Fruit fly (Drosophila melanogaster) whole organism, embryonic: ENCODE measurements around the gene CG31549.

Experiments
- Adf1 ChIP-seq: fragments of 200-800 bp; sonication (Bioruptor generic); IDR thresholded peaks from 2 replicates; pipeline ENCODE4 v1.3.6; 2022; ENCODE audit warnings: missing biosample characterization, missing genetic modification characterization
- CG10274 ChIP-seq: fragments of 200-800 bp; sonication (Bioruptor generic); optimal IDR thresholded peaks from 3 replicates; lab custom pipeline; 2017; ENCODE audit warnings: missing biosample characterization, mild to moderate bottlenecking, missing genetic modification characterization
- CG11560 ChIP-seq: fragments of 200-800 bp; sonication (Bioruptor generic); IDR thresholded peaks from 3 replicates; pipeline ENCODE4 v1.3.6; 2022; ENCODE audit warnings: missing biosample characterization, missing genetic modification characterization
- CG13296 ChIP-seq: fragments of 200-800 bp; sonication (Bioruptor generic); optimal IDR thresholded peaks from 3 replicates; lab custom pipeline; 2018; ENCODE audit warnings: missing biosample characterization, mild to moderate bottlenecking, missing genetic modification characterization
- CG15479 ChIP-seq: fragments of 200-800 bp; sonication (Bioruptor generic); optimal IDR thresholded peaks from 3 replicates; lab custom pipeline; 2019; ENCODE audit warnings: missing biosample characterization, mild to moderate bottlenecking, missing genetic modification characterization, moderate library complexity
- CG16813 ChIP-seq: fragments of 200-800 bp; sonication (Bioruptor generic); IDR thresholded peaks from 3 replicates; pipeline ENCODE4 v1.3.6; 2022; ENCODE audit warnings: missing biosample characterization, missing genetic modification characterization; ENCODE audit not compliant: partially characterized antibody
- CG18011 ChIP-seq: fragments of 200-800 bp; sonication (Bioruptor generic); optimal IDR thresholded peaks from 2 replicates; lab custom pipeline; 2017; ENCODE audit warnings: missing biosample characterization, missing genetic modification characterization, mild to moderate bottlenecking, moderate library complexity, missing genotype
- CG2116 ChIP-seq: fragments of 200-800 bp; sonication (Bioruptor generic); optimal IDR thresholded peaks from 3 replicates; lab custom pipeline; 2018; ENCODE audit warnings: missing biosample characterization, mild to moderate bottlenecking, missing genetic modification characterization
- CG6689 ChIP-seq: fragments of 200-800 bp; sonication (Bioruptor generic); IDR thresholded peaks from 2 replicates; pipeline ENCODE4 v1.3.6; 2022; ENCODE audit warnings: missing biosample characterization, missing genetic modification characterization
- CG6765 ChIP-seq: fragments of 200-800 bp; sonication (Bioruptor generic); optimal IDR thresholded peaks from 3 replicates; lab custom pipeline; 2017; ENCODE audit warnings: missing biosample characterization, mild to moderate bottlenecking, missing genetic modification characterization
- CG8478 ChIP-seq: fragments of >200 bp; optimal IDR thresholded peaks from 2 replicates; lab custom pipeline; 2018
- CG9932 ChIP-seq: fragments of 200-800 bp; sonication (Bioruptor generic); IDR thresholded peaks from 2 replicates; pipeline ENCODE4 v1.3.6; 2022; ENCODE audit warnings: missing biosample characterization, missing genetic modification characterization
- Dfd ChIP-seq, 2 experiments: fragments of >200 bp; optimal IDR thresholded peaks; 2 replicates each; lab custom pipeline; 2017; ENCODE audit warnings: missing biosample characterization in 2 of 2, missing genetic modification characterization in 2 of 2
- E2f1 ChIP-seq: fragments of 200-800 bp; sonication (Bioruptor generic); IDR thresholded peaks from 2 replicates; pipeline ENCODE4 v1.3.6; 2022; ENCODE audit warnings: missing biosample characterization, missing genetic modification characterization
- ERR ChIP-seq: fragments of 200-800 bp; sonication (Bioruptor generic); optimal IDR thresholded peaks from 2 replicates; lab custom pipeline; 2016; ENCODE audit warnings: missing biosample characterization, missing genetic modification characterization
- Eip74EF ChIP-seq, 2 experiments: fragments of 200-800 bp in 1 of 2; fragments of >200 bp in 1 of 2; sonication (Bioruptor generic) in 1 of 2; optimal IDR thresholded peaks; 2 replicates each; lab custom pipeline; 2017 to 2019; ENCODE audit warnings: missing biosample characterization in 2 of 2, missing genetic modification characterization in 2 of 2, mild to moderate bottlenecking in 1 of 2, moderate library complexity in 1 of 2
- Ets65A ChIP-seq: fragments of 200-800 bp; sonication (Bioruptor generic); peaks from one replicate; lab custom pipeline; 2016; ENCODE audit warnings: missing biosample characterization, missing genetic modification characterization
- Gug ChIP-seq: fragments of 200-800 bp; sonication (Bioruptor generic); IDR thresholded peaks from 4 replicates; pipeline ENCODE4 v1.3.6; 2022; ENCODE audit warnings: missing biosample characterization, missing genetic modification characterization
- HLHmδ ChIP-seq: fragments of 200-800 bp; sonication (Bioruptor generic); optimal IDR thresholded peaks from 2 replicates; lab custom pipeline; 2018; ENCODE audit warnings: missing biosample characterization, mild to moderate bottlenecking, missing genetic modification characterization, moderate library complexity
- Hr51 ChIP-seq, 2 experiments: fragments of 200-800 bp; sonication (Bioruptor generic); optimal IDR thresholded peaks; 2 replicates in 1 of 2; 3 replicates in 1 of 2; lab custom pipeline; 2016 to 2018; ENCODE audit warnings: missing biosample characterization in 2 of 2, missing genetic modification characterization in 2 of 2, mild to moderate bottlenecking in 1 of 2, moderate library complexity in 1 of 2
- MBD-R2 ChIP-seq: fragments of 200-800 bp; sonication (Bioruptor generic); IDR thresholded peaks from 2 replicates; pipeline ENCODE4 v1.3.6; 2022; ENCODE audit warnings: missing biosample characterization, missing genetic modification characterization
- Max ChIP-seq: fragments of 200-800 bp; sonication (Bioruptor generic); optimal IDR thresholded peaks from 2 replicates; lab custom pipeline; 2016; ENCODE audit warnings: missing biosample characterization, mild to moderate bottlenecking, missing genetic modification characterization
- Sry-δ ChIP-seq: fragments of 200-800 bp; sonication (Bioruptor generic); optimal IDR thresholded peaks from 2 replicates; lab custom pipeline; 2016; ENCODE audit warnings: missing biosample characterization, missing genetic modification characterization
- Vsx1 ChIP-seq: fragments of 200-800 bp; sonication (Bioruptor generic); optimal IDR thresholded peaks from 2 replicates; lab custom pipeline; 2017; ENCODE audit warnings: missing biosample characterization, mild to moderate bottlenecking, missing genetic modification characterization, missing genetic modification reagents
- YL-1 ChIP-seq: fragments of 200-800 bp; sonication (Bioruptor generic); optimal IDR thresholded peaks from 3 replicates; lab custom pipeline; 2017; ENCODE audit warnings: missing biosample characterization, mild to moderate bottlenecking, missing genetic modification characterization
- ab ChIP-seq: fragments of 200-800 bp; sonication (Bioruptor generic); optimal IDR thresholded peaks from 2 replicates; lab custom pipeline; 2016; ENCODE audit warnings: missing biosample characterization, missing genetic modification characterization
- bab2 ChIP-seq: fragments of 200-800 bp; sonication (Bioruptor generic); optimal IDR thresholded peaks from 2 replicates; lab custom pipeline; 2016; ENCODE audit warnings: missing biosample characterization, missing genetic modification characterization
- bbx ChIP-seq: fragments of 200-800 bp; sonication (Bioruptor generic); IDR thresholded peaks from 2 replicates; pipeline ENCODE4 v1.3.6; 2022; ENCODE audit warnings: missing biosample characterization, missing genetic modification characterization; ENCODE audit not compliant: partially characterized antibody
- chinmo ChIP-seq: fragments of 200-800 bp; sonication (Bioruptor generic); IDR thresholded peaks from 4 replicates; pipeline ENCODE4 v1.3.6; 2022; ENCODE audit warnings: missing biosample characterization, missing genetic modification characterization; ENCODE audit not compliant: partially characterized antibody
- chm ChIP-seq: fragments of 200-800 bp; sonication (Bioruptor generic); IDR thresholded peaks from 2 replicates; pipeline ENCODE4 v1.3.6; 2022; ENCODE audit warnings: missing biosample characterization, missing genetic modification characterization
- crol ChIP-seq: fragments of 200-800 bp; sonication (Bioruptor generic); IDR thresholded peaks from 2 replicates; pipeline ENCODE4 v1.3.6; 2022; ENCODE audit warnings: missing biosample characterization, missing genetic modification characterization
- dysf ChIP-seq: fragments of 200-800 bp; sonication (Bioruptor generic); IDR thresholded peaks from 3 replicates; pipeline ENCODE4 v1.3.6; 2022; ENCODE audit warnings: missing biosample characterization, missing genetic modification characterization
- knrl ChIP-seq: fragments of 200-800 bp; sonication (Bioruptor generic); IDR thresholded peaks from 3 replicates; pipeline ENCODE4 v1.3.6; 2022; ENCODE audit warnings: missing biosample characterization, missing genetic modification characterization; ENCODE audit not compliant: partially characterized antibody
- lilli ChIP-seq: fragments of 200-800 bp; sonication (Bioruptor generic); optimal IDR thresholded peaks from 3 replicates; lab custom pipeline; 2016; ENCODE audit warnings: missing biosample characterization, missing genetic modification characterization
- lmd ChIP-seq: fragments of 200-800 bp; sonication (Bioruptor generic); IDR thresholded peaks from 2 replicates; pipeline ENCODE4 v1.3.6; 2022; ENCODE audit warnings: missing biosample characterization, missing genetic modification characterization
- nmo ChIP-seq: fragments of 200-800 bp; sonication (Bioruptor generic); optimal IDR thresholded peaks from 2 replicates; lab custom pipeline; 2018; ENCODE audit warnings: missing biosample characterization, mild to moderate bottlenecking, missing genetic modification characterization, moderate library complexity
- pan ChIP-seq, 4 experiments: fragments of >200 bp in 3 of 4; fragments of 200-800 bp in 1 of 4; sonication (Bioruptor generic) in 1 of 4; optimal IDR thresholded peaks in 3 of 4; IDR thresholded peaks in 1 of 4; 2 replicates each; pipeline versions ENCODE4 v1.3.6 to Lab custom; 2017 to 2022; ENCODE audit warnings: missing biosample characterization in 2 of 4, missing genetic modification characterization in 2 of 4, mixed read lengths in 1 of 4
- prd ChIP-seq, 3 experiments: fragments of >200 bp in 2 of 3; fragments of 200-800 bp in 1 of 3; sonication (Bioruptor generic) in 1 of 3; optimal IDR thresholded peaks in 2 of 3; IDR thresholded peaks in 1 of 3; 2 replicates in 2 of 3; 3 replicates in 1 of 3; pipeline versions ENCODE4 v1.3.6 to Lab custom; 2017 to 2022; ENCODE audit warnings: missing biosample characterization in 1 of 3, missing genetic modification characterization in 1 of 3
- sens ChIP-seq: fragments of 200-800 bp; sonication (Bioruptor generic); peaks from one replicate; lab custom pipeline; 2016; ENCODE audit warnings: missing biosample characterization, missing genetic modification characterization
- sisA ChIP-seq: fragments of 200-800 bp; sonication (Bioruptor generic); IDR thresholded peaks from 2 replicates; pipeline ENCODE4 v1.3.6; 2022; ENCODE audit warnings: missing biosample characterization, missing genetic modification characterization
- slbo ChIP-seq: fragments of 200-800 bp; sonication (Bioruptor generic); IDR thresholded peaks from 2 replicates; pipeline ENCODE4 v1.3.6; 2022; ENCODE audit warnings: missing biosample characterization, missing genetic modification characterization
- slou ChIP-seq: fragments of 200-800 bp; sonication (Bioruptor generic); optimal IDR thresholded peaks from 3 replicates; lab custom pipeline; 2016; ENCODE audit warnings: missing biosample characterization, missing genetic modification characterization
- sob ChIP-seq: fragments of 200-800 bp; sonication (Bioruptor generic); IDR thresholded peaks from 2 replicates; pipeline ENCODE4 v1.3.6; 2022; ENCODE audit warnings: missing biosample characterization, missing genetic modification characterization
- ttk ChIP-seq: fragments of 200-800 bp; sonication (Bioruptor generic); IDR thresholded peaks from 2 replicates; pipeline ENCODE4 v2.1.2; 2022; ENCODE audit warnings: missing biosample characterization, missing genetic modification characterization
- zen ChIP-seq: fragments of 200-800 bp; sonication (Bioruptor generic); optimal IDR thresholded peaks from 3 replicates; lab custom pipeline; 2018; ENCODE audit warnings: missing biosample characterization, mild to moderate bottlenecking, missing genetic modification characterization, moderate library complexity
- zfh1 ChIP-seq: fragments of 200-800 bp; sonication (Bioruptor generic); IDR thresholded peaks from 3 replicates; pipeline ENCODE4 v1.3.6; 2022; ENCODE audit warnings: missing biosample characterization, missing genetic modification characterization

The CG31549 gene

dm6 chr3R:5658984-5659802 is 27.2 kb downstream of the CG31549 start (continued):
- TF ChIP-seq chinmo (GFP tag; lab: Robert Waterston, UW) (0 out of 4 replicates have a peak, but pooled peaks have one; percentile 23), prd (optimal IDR thresholded peaks at IDR 0.05; lab: Kevin White, UChicago) (no peak), prd (GFP tag; IDR thresholded peaks at IDR 0.05; lab: Robert Waterston, UW) (peak; percentile 15; the same call in 1 of the 3 replicates), knrl (GFP tag; lab: Robert Waterston, UW) (peak; percentile 36; the same call in 2 of the 3 replicates), CG16813 (GFP tag; lab: Robert Waterston, UW) (peak; percentile 39; the same call in 1 of the 3 replicates), ab (GFP tag; lab: Kevin White, UChicago) (peak; percentile 4), chm (no peak), slbo (GFP tag; lab: Robert Waterston, UW) (peak; percentile 35; the same call in 1 of the 2 replicates), CG18011 (GFP tag; lab: Kevin White, UChicago) (peak; percentile 2), YL-1 (GFP tag; lab: Kevin White, UChicago) (peak; percentile 76), CG10274 (peak; percentile 90), CG15479 (peak; percentile 56), zfh1 (GFP tag; lab: Robert Waterston, UW) (0 out of 3 replicates have a peak, but pooled peaks have one; percentile 43), ERR (GFP tag; lab: Kevin White, UChicago) (peak; percentile 1), bab2 (no peak), CG6765 (GFP tag; lab: Kevin White, UChicago) (no peak), Max (GFP tag; lab: Kevin White, UChicago) (no peak), zen (tag; lab: Kevin White, UChicago) (peak; percentile 25), slou (GFP tag; lab: Kevin White, UChicago) (no peak), CG9932 (GFP tag; lab: Robert Waterston, UW) (peak; percentile 42; the same call in 1 of the 2 replicates), pan (optimal IDR thresholded peaks at IDR 0.05; lab: Kevin White, UChicago) (no peak), pan (GFP tag; optimal IDR thresholded peaks at IDR 0.05 in 1 of 2, IDR thresholded peaks at IDR 0.05 in 1 of 2) (peak in 1 of 2 experiments; percentile 19), Dfd (GFP tag; optimal IDR thresholded peaks at IDR 0.05; lab: Kevin White, UChicago) (no peak), CG6689 (0 out of 2 replicates have a peak, but pooled peaks have one; percentile 5), E2f1 (GFP tag; lab: Robert Waterston, UW) (peak; percentile 24; the same call in 1 of the 2 replicates), Hr51 (GFP tag; optimal IDR thresholded peaks at IDR 0.05; lab: Kevin White, UChicago) (no peak), CG11560 (no peak), Ets65A (GFP tag; lab: Kevin White, UChicago) (peak; percentile 81), Sry-δ (GFP tag; lab: Kevin White, UChicago) (peak; percentile 78), HLHmδ (no peak), crol (GFP tag; lab: Robert Waterston, UW) (0 out of 2 replicates have a peak, but pooled peaks have one; percentile 21), ttk (GFP tag; lab: Robert Waterston, UW) (0 out of 2 replicates have a peak, but pooled peaks have one; percentile 10), sob (no peak), MBD-R2 (GFP tag; lab: Robert Waterston, UW) (peak; percentile 17; the same call in 1 of the 2 replicates), lilli (GFP tag; lab: Kevin White, UChicago) (peak; percentile 0), nmo (GFP tag; lab: Kevin White, UChicago) (no peak), sens (GFP tag; lab: Kevin White, UChicago) (peak; percentile 60), sisA (GFP tag; lab: Robert Waterston, UW) (0 out of 2 replicates have a peak, but pooled peaks have one; percentile 25), lmd (GFP tag; lab: Robert Waterston, UW) (0 out of 2 replicates have a peak, but pooled peaks have one; percentile 4), CG2116 (peak; percentile 36), Eip74EF (GFP tag; optimal IDR thresholded peaks at IDR 0.05; lab: Kevin White, UChicago) (peak in 1 of 2 experiments; percentile 15), Gug (GFP tag; lab: Robert Waterston, UW) (peak; percentile 19; the same call in 1 of the 4 replicates), CG13296 (GFP tag; lab: Kevin White, UChicago) (peak; percentile 12), Vsx1 (GFP tag; lab: Kevin White, UChicago) (no peak), bbx (peak; percentile 40), CG8478 (lab: Kevin White, UChicago) (peak; percentile 84), dysf (GFP tag; lab: Robert Waterston, UW) (peak; percentile 43; the same call in 1 of the 3 replicates), Adf1 (peak; percentile 40; the same call in 1 of the 2 replicates)
